Worm (Caenorhabditis elegans) whole organism, young adult: ENCODE results near the gene svh-2.

ENCODE experiments used
- C17E4.6 ChIP-seq: fragments of 200-800 bp; sonication (Bioruptor generic); IDR thresholded peaks from 2 replicates; pipeline ENCODE4 v1.3.6; 2022; ENCODE audit warnings: missing genetic modification reagents, missing genetic modification characterization, missing compliant biosample characterization
- D2030.7 ChIP-seq: fragments of 200-800 bp; sonication (Bioruptor generic); IDR thresholded peaks from 2 replicates; pipeline ENCODE4 v1.3.6; 2022; ENCODE audit warnings: missing genetic modification reagents, missing genetic modification characterization, missing compliant biosample characterization
- F23B12.7 ChIP-seq: sonication (generic microtip); optimal IDR thresholded peaks from 2 replicates; lab custom pipeline; 2017; ENCODE audit warnings: missing genetic modification characterization, mild to moderate bottlenecking, missing compliant biosample characterization, antibody characterized with exemption, moderate library complexity; ENCODE audit not compliant: insufficient read depth
- F37B4.10 ChIP-seq: fragments of 200-800 bp; sonication (Bioruptor generic); IDR thresholded peaks from 2 replicates; pipeline ENCODE4 v1.3.6; 2022; ENCODE audit warnings: missing genetic modification characterization, missing compliant biosample characterization
- F49E8.2 ChIP-seq: sonication (generic microtip); optimal IDR thresholded peaks from 3 replicates; lab custom pipeline; 2017; ENCODE audit warnings: missing genetic modification characterization, mild to moderate bottlenecking, missing compliant biosample characterization, antibody characterized with exemption, moderate library complexity; ENCODE audit not compliant: insufficient read depth
- F52B5.7 ChIP-seq: sonication (generic microtip); optimal IDR thresholded peaks from 2 replicates; lab custom pipeline; 2016; ENCODE audit warnings: mild to moderate bottlenecking, missing genetic modification characterization, missing compliant biosample characterization
- F57A8.1 ChIP-seq: fragments of 200-800 bp; sonication (Bioruptor generic); optimal IDR thresholded peaks from 2 replicates; lab custom pipeline; 2018; ENCODE audit warnings: mild to moderate bottlenecking, missing genetic modification characterization, moderate library complexity, missing compliant biosample characterization
- K12H6.12 ChIP-seq: fragments of 200-800 bp; sonication (Bioruptor generic); optimal IDR thresholded peaks from 2 replicates; lab custom pipeline; 2018; ENCODE audit warnings: mild to moderate bottlenecking, missing genetic modification characterization, missing compliant biosample characterization
- Y53F4B.3 ChIP-seq: fragments of 200-800 bp; sonication (Bioruptor generic); IDR thresholded peaks from 2 replicates; pipeline ENCODE4 v1.3.6; 2022; ENCODE audit warnings: missing genetic modification reagents, missing genetic modification characterization, missing compliant biosample characterization
- Y67H2A.10 ChIP-seq: fragments of 200-800 bp; sonication (Bioruptor generic); conservative IDR thresholded peaks from 2 replicates; pipeline ENCODE4 v1.3.6; 2022; ENCODE audit warnings: missing genetic modification reagents, missing genetic modification characterization, missing compliant biosample characterization
- Y95B8A.8 ChIP-seq: fragments of 200-800 bp; sonication (Bioruptor generic); IDR thresholded peaks from 2 replicates; pipeline ENCODE4 v1.3.6; 2022; ENCODE audit warnings: missing genetic modification reagents, missing genetic modification characterization, missing compliant biosample characterization
- akir-1 ChIP-seq: fragments of 200-800 bp; sonication (Bioruptor generic); optimal IDR thresholded peaks from 2 replicates; lab custom pipeline; 2018; ENCODE audit warnings: mild to moderate bottlenecking, missing genetic modification characterization, moderate library complexity, missing compliant biosample characterization
- atf-7 ChIP-seq: sonication (generic microtip); optimal IDR thresholded peaks from 2 replicates; lab custom pipeline; 2017; ENCODE audit warnings: mild to moderate bottlenecking, missing genetic modification characterization, missing compliant biosample characterization
- attf-3 ChIP-seq: fragments of 200-800 bp; sonication (Bioruptor generic); conservative IDR thresholded peaks from 2 replicates; pipeline ENCODE4 v1.3.6; 2022; ENCODE audit warnings: missing genetic modification reagents, missing genetic modification characterization, missing compliant biosample characterization
- ccch-3 ChIP-seq: fragments of 200-800 bp; sonication (Bioruptor generic); optimal IDR thresholded peaks from 2 replicates; lab custom pipeline; 2018; ENCODE audit warnings: mild to moderate bottlenecking, missing genetic modification characterization, missing compliant biosample characterization
- cebp-1 ChIP-seq, 2 experiments: fragments of 200-800 bp in 1 of 2; sonication (Bioruptor generic) in 1 of 2; sonication (generic microtip) in 1 of 2; IDR thresholded peaks in 1 of 2; optimal IDR thresholded peaks in 1 of 2; 2 replicates each; pipeline versions ENCODE4 v1.3.6 to Lab custom; 2017 to 2022; ENCODE audit warnings: missing compliant biosample characterization in 2 of 2, missing genetic modification characterization in 2 of 2, mild to moderate bottlenecking in 1 of 2, missing genetic modification reagents in 1 of 2, moderate library complexity in 1 of 2
- ceh-58 ChIP-seq: fragments of 200-800 bp; sonication (Bioruptor generic); IDR thresholded peaks from 2 replicates; pipeline ENCODE4 v1.3.6; 2022; ENCODE audit warnings: missing genetic modification characterization, missing compliant biosample characterization
- ceh-79 ChIP-seq: sonication (generic microtip); optimal IDR thresholded peaks from 2 replicates; lab custom pipeline; 2017; ENCODE audit warnings: mild to moderate bottlenecking, missing genetic modification characterization, missing compliant biosample characterization
- dox-1 ChIP-seq: fragments of 200-800 bp; sonication (Bioruptor generic); IDR thresholded peaks from 2 replicates; pipeline ENCODE4 v1.3.6; 2022; ENCODE audit warnings: missing genetic modification reagents, missing genetic modification characterization, missing compliant biosample characterization
- egrh-3 ChIP-seq: fragments of 200-800 bp; sonication (Bioruptor generic); IDR thresholded peaks from 2 replicates; pipeline ENCODE4 v1.3.6; 2022; ENCODE audit warnings: missing genetic modification reagents, missing genetic modification characterization, missing compliant biosample characterization
- fkh-3 ChIP-seq: sonication (generic microtip); optimal IDR thresholded peaks from 2 replicates; lab custom pipeline; 2016; ENCODE audit warnings: mild to moderate bottlenecking, missing genetic modification characterization, missing compliant biosample characterization
- hrde-1 ChIP-seq: sonication (generic microtip); optimal IDR thresholded peaks from 2 replicates; lab custom pipeline; 2016; ENCODE audit warnings: missing genetic modification characterization, mild to moderate bottlenecking, missing compliant biosample characterization, moderate library complexity, missing genotype, missing genetic modification reagents, borderline replicate concordance
- lin-26 ChIP-seq: fragments of 200-800 bp; sonication (Bioruptor generic); IDR thresholded peaks from 2 replicates; pipeline ENCODE4 v1.3.6; 2022; ENCODE audit warnings: missing genetic modification reagents, missing genetic modification characterization, missing compliant biosample characterization
- lin-54 ChIP-seq: fragments of 200-800 bp; sonication (Bioruptor generic); optimal IDR thresholded peaks from 2 replicates; lab custom pipeline; 2018; ENCODE audit warnings: mild to moderate bottlenecking, missing genetic modification characterization, missing compliant biosample characterization
- mxl-1 ChIP-seq: sonication (generic microtip); optimal IDR thresholded peaks from 2 replicates; lab custom pipeline; 2016; ENCODE audit warnings: missing genetic modification characterization, missing compliant biosample characterization
- nfya-2 ChIP-seq: fragments of 200-800 bp; sonication (Bioruptor generic); IDR thresholded peaks from 2 replicates; pipeline ENCODE4 v1.3.6; 2022; ENCODE audit warnings: missing genetic modification reagents, missing genetic modification characterization, missing compliant biosample characterization
- nfyb-1 ChIP-seq: fragments of 200-800 bp; sonication (Bioruptor generic); IDR thresholded peaks from 2 replicates; pipeline ENCODE4 v1.3.6; 2022; ENCODE audit warnings: missing genetic modification reagents, missing genetic modification characterization, missing compliant biosample characterization
- nhr-120 ChIP-seq: fragments of 200-800 bp; sonication (Bioruptor generic); IDR thresholded peaks from 2 replicates; pipeline ENCODE4 v1.3.6; 2022; ENCODE audit warnings: missing genetic modification characterization, missing compliant biosample characterization
- nhr-27 ChIP-seq: fragments of 200-800 bp; sonication (Bioruptor generic); optimal IDR thresholded peaks from 2 replicates; lab custom pipeline; 2018; ENCODE audit warnings: mild to moderate bottlenecking, missing genetic modification characterization, moderate library complexity, missing compliant biosample characterization
- sptf-2 ChIP-seq: fragments of 200-800 bp; sonication (Bioruptor generic); optimal IDR thresholded peaks from 2 replicates; lab custom pipeline; 2018; ENCODE audit warnings: mild to moderate bottlenecking, missing genetic modification characterization, missing compliant biosample characterization
- tbx-9 ChIP-seq: sonication (generic microtip); optimal IDR thresholded peaks from 2 replicates; lab custom pipeline; 2016; ENCODE audit warnings: borderline replicate concordance, missing genetic modification characterization, inconsistent platforms, missing compliant biosample characterization
- zfh-2 ChIP-seq: fragments of 200-800 bp; sonication (Bioruptor generic); conservative IDR thresholded peaks from 2 replicates; pipeline ENCODE4 v1.3.6; 2022; ENCODE audit warnings: missing genetic modification reagents, missing genetic modification characterization, missing compliant biosample characterization
- zim-3 ChIP-seq: sonication (generic microtip); optimal IDR thresholded peaks from 2 replicates; lab custom pipeline; 2017; ENCODE audit warnings: mild to moderate bottlenecking, missing genetic modification characterization, moderate library complexity, missing compliant biosample characterization
- ztf-18 ChIP-seq: sonication (generic microtip); optimal IDR thresholded peaks from 2 replicates; lab custom pipeline; 2016; ENCODE audit warnings: missing genotype, mild to moderate bottlenecking, missing genetic modification characterization, missing compliant biosample characterization
- ztf-26 ChIP-seq: sonication (generic microtip); optimal IDR thresholded peaks from 2 replicates; lab custom pipeline; 2017; ENCODE audit warnings: missing genetic modification characterization, missing compliant biosample characterization
- ztf-6 ChIP-seq: fragments of 200-800 bp; sonication (Bioruptor generic); IDR thresholded peaks from 2 replicates; pipeline ENCODE4 v1.3.6; 2022; ENCODE audit warnings: missing genetic modification reagents, missing genetic modification characterization, missing compliant biosample characterization

The svh-2 gene

DNA sequence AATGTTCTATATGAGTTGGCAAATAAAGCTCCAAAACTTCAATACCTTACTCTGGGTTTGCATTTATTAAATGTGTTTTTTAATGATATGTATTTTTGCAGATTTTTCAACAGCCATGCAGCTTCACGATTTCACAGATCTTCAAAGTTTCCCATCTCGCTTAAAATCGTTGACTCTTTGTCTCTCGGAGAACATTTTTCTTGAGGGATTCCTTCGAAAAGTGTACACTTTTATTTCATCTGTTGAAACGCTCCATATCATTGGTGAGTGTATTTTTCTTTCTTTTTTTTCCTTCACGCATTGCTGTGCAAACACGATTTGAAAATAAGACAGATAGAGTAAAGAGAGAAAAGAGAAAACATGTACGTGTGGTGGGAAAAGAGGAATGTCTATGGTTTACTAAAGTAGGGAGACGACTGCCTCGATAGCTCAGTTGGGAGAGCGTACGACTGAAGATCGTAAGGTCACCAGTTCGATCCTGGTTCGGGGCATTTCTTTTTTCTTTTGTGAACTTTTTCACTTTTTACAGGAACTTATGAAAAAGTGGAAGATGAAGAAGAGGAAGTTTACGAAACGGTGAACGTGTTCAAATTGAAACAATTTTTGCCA is 40.2 kb downstream of the svh-2 start (continued):
- TF ChIP-seq lin-26 (GFP tag; lab: Robert Waterston, UW) (peak; percentile 98), F23B12.7 (tag; lab: Kevin White, UChicago) (peak; percentile 65), ztf-26 (tag; lab: Kevin White, UChicago) (no peak), cebp-1 (GFP tag; IDR thresholded peaks at IDR 0.05; lab: Robert Waterston, UW) (peak; percentile 68), cebp-1 (tag; optimal IDR thresholded peaks at IDR 0.05; lab: Kevin White, UChicago) (no peak), akir-1 (GFP tag; lab: Kevin White, UChicago) (no peak), ceh-58 (GFP tag; lab: Robert Waterston, UW) (no peak), K12H6.12 (tag; lab: Kevin White, UChicago) (peak; percentile 40), hrde-1 (tag; lab: Kevin White, UChicago) (peak; percentile 56), nfyb-1 (GFP tag; lab: Robert Waterston, UW) (peak; percentile 87), atf-7 (peak; percentile 52), ztf-6 (GFP tag; lab: Robert Waterston, UW) (0 out of 2 replicates have a peak, but pooled peaks have one; percentile 42), nhr-27 (tag; lab: Kevin White, UChicago) (peak; percentile 45), F49E8.2 (tag; lab: Kevin White, UChicago) (no peak), nhr-120 (GFP tag; lab: Robert Waterston, UW) (0 out of 2 replicates have a peak, but pooled peaks have one; percentile 52), ztf-18 (tag; lab: Kevin White, UChicago) (peak; percentile 69), dox-1 (GFP tag; lab: Robert Waterston, UW) (no peak; the same call in 1 of the 2 replicates), D2030.7 (GFP tag; lab: Robert Waterston, UW) (peak; percentile 68), fkh-3 (tag; lab: Kevin White, UChicago) (peak; percentile 73), F37B4.10 (0 out of 2 replicates have a peak, but pooled peaks have one; percentile 26), ceh-79 (tag; lab: Kevin White, UChicago) (peak; percentile 82), egrh-3 (GFP tag; lab: Robert Waterston, UW) (peak; percentile 34; the same call in 1 of the 2 replicates), lin-54 (no peak), zim-3 (peak; percentile 77), zfh-2 (GFP tag; lab: Robert Waterston, UW) (no peak), Y67H2A.10 (GFP tag; lab: Robert Waterston, UW) (no peak), mxl-1 (peak; percentile 69), Y95B8A.8 (GFP tag; lab: Robert Waterston, UW) (no peak), F57A8.1 (GFP tag; lab: Kevin White, UChicago) (peak; percentile 62), attf-3 (no peak), nfya-2 (GFP tag; lab: Robert Waterston, UW) (no peak), sptf-2 (no peak), C17E4.6 (no peak)

DNA sequence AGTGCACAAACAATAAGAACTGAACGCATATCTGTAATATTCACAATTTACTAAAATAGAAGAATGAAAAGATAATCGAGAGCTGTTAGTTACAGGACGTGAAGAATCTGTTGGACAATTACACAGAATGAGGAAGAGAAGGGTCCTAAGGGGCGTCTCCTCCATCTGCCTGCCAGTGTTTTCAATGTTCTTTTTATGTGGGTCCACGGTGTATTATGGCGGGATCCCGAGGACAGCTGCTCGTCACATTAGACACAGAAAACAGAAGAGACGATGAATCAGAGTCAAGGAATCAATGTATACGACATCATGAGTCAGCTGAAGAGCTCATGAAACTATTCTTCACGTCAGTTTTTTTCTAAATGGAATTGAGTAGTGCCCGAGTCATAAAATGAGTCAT is 44.0 kb downstream of the svh-2 start, which contains the start of gene ttr-6:
ttr-6 (minus strand) TSS at position 33 of the 400 bp plus-strand sequence.
- TF ChIP-seq ccch-3 (GFP tag; lab: Kevin White, UChicago) (no peak), Y53F4B.3 (no peak)

DNA sequence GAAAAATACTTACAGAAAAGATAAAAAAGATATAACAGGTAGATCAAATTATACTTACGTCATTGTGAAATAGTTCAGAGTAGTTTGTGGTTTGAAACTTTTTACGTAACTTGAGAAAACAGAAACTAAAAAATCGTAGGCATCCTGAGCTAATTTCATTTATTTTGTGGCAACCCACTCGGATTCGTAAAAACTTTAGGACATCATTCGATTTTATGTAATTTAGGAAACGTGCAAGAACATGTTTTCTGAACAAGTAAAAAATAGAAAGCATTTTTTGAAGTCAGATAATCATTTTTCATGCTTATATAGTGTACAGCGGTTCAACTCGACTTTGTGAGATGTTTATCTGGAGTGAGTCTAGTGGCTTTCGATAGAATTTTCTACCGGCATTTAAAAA is 45.6 kb downstream of the svh-2 start, which contains the start of gene hic-1:
hic-1 (minus strand) TSS at position 101 of the 400 bp plus-strand sequence.
- TF ChIP-seq F52B5.7 (tag; lab: Kevin White, UChicago): no peak
- no peak for TF ChIP-seq egrh-3 (GFP tag; lab: Robert Waterston, UW)
- TF ChIP-seq nhr-27 (tag; lab: Kevin White, UChicago): no peak
- TF ChIP-seq tbx-9 (tag; lab: Kevin White, UChicago): no peak
- TF ChIP-seq ztf-6 (GFP tag; lab: Robert Waterston, UW): no peak
